Fruit fly (Drosophila melanogaster): ENCODE measurements around the gene CG34293.
A peak's percentile ranks its signal among the peaks of the same experiment; 100 is the strongest.

CG34293 gene

dm6 chr3R:27197581-27197980, 32.2 kb upstream of the CG34293 start (continued):
- TF ChIP-seq dac (GFP tag; optimal IDR thresholded peaks at IDR 0.05), result no peak
- no peak for TF ChIP-seq CG11902 (GFP tag; optimal IDR thresholded peaks at IDR 0.05)
- TF ChIP-seq CG10669 (GFP tag; optimal IDR thresholded peaks at IDR 0.05), result peak; percentile 40
- peak; percentile 22 for TF ChIP-seq Eip75B (GFP tag; optimal IDR thresholded peaks at IDR 0.05)
- TF ChIP-seq Hr4 (GFP tag; optimal IDR thresholded peaks at IDR 0.05), result peak; percentile 27
- TF ChIP-seq CG32006 (GFP tag; optimal IDR thresholded peaks at IDR 0.05), result peak; percentile 4
- TF ChIP-seq Blimp-1 (GFP tag; optimal IDR thresholded peaks at IDR 0.05), result no peak
- TF ChIP-seq CG7368 (GFP tag; optimal IDR thresholded peaks at IDR 0.05), result no peak
- no peak for TF ChIP-seq CG6792 (GFP tag; optimal IDR thresholded peaks at IDR 0.05)
- no peak for TF ChIP-seq CG11294 (GFP tag; IDR thresholded peaks at IDR 0.05)
- peak; percentile 48 for TF ChIP-seq CG10631 (GFP tag; optimal IDR thresholded peaks at IDR 0.05)
- TF ChIP-seq CG3919 (GFP tag; optimal IDR thresholded peaks at IDR 0.05), result peak; percentile 63
- TF ChIP-seq acj6 (GFP tag; optimal IDR thresholded peaks at IDR 0.05), result peak; percentile 44
- TF ChIP-seq CG8632 (GFP tag; optimal IDR thresholded peaks at IDR 0.05), result no peak
- no peak for TF ChIP-seq vri (GFP tag; optimal IDR thresholded peaks at IDR 0.05)
- peak; percentile 6 for TF ChIP-seq CG9139 (GFP tag; optimal IDR thresholded peaks at IDR 0.05)

dm6 chr3R:27196866-27197265, 31.5 kb upstream of the CG34293 start:
- no peak for TF ChIP-seq achi (GFP tag; optimal IDR thresholded peaks at IDR 0.05)
- TF ChIP-seq CG11902 (GFP tag; optimal IDR thresholded peaks at IDR 0.05), result no peak
- no peak for TF ChIP-seq CG6854 (GFP tag; optimal IDR thresholded peaks at IDR 0.05)
- no peak for TF ChIP-seq dsx (GFP tag; optimal IDR thresholded peaks at IDR 0.05; ENCODE audit: poor library complexity, severe bottlenecking)
- TF ChIP-seq CG10669 (GFP tag; optimal IDR thresholded peaks at IDR 0.05), result no peak
- TF ChIP-seq CG6792 (GFP tag; optimal IDR thresholded peaks at IDR 0.05), result no peak
- TF ChIP-seq lz (GFP tag; optimal IDR thresholded peaks at IDR 0.05), result no peak
- TF ChIP-seq Lpt (GFP tag; optimal IDR thresholded peaks at IDR 0.05), result no peak
- TF ChIP-seq fd59A (GFP tag; optimal IDR thresholded peaks at IDR 0.05), result no peak
- no peak for TF ChIP-seq spab (GFP tag; optimal IDR thresholded peaks at IDR 0.05)
- TF ChIP-seq CG1621 (tag; optimal IDR thresholded peaks at IDR 0.05), result no peak
- TF ChIP-seq CG6276 (GFP tag; optimal IDR thresholded peaks at IDR 0.05), result no peak
- no peak for TF ChIP-seq CG7368 (GFP tag; optimal IDR thresholded peaks at IDR 0.05)
- TF ChIP-seq CG8632 (GFP tag; optimal IDR thresholded peaks at IDR 0.05), result no peak
- TF ChIP-seq Hr38 (GFP tag; optimal IDR thresholded peaks at IDR 0.05), result no peak
- TF ChIP-seq CG11762 (GFP tag; optimal IDR thresholded peaks at IDR 0.05; ENCODE audit: insufficient read depth), result no peak

- TF ChIP-seq CG1621 (tag; optimal IDR thresholded peaks at IDR 0.05) (peak; percentile 55), CG6854 (GFP tag; optimal IDR thresholded peaks at IDR 0.05) (peak; percentile 57), fd85E (GFP tag; optimal IDR thresholded peaks at IDR 0.05) (no peak), CG34406 (GFP tag; optimal IDR thresholded peaks at IDR 0.05) (no peak), CG8632 (GFP tag; optimal IDR thresholded peaks at IDR 0.05) (no peak), CG7368 (GFP tag; optimal IDR thresholded peaks at IDR 0.05) (peak; percentile 18), eg (GFP tag; IDR thresholded peaks at IDR 0.05) (peak; percentile 46; the same call in 1 of the 3 replicates), ss (GFP tag; optimal IDR thresholded peaks at IDR 0.05) (peak; percentile 22 to 86), Eip78C (GFP tag) (peak; percentile 50), fkh (GFP tag; optimal IDR thresholded peaks at IDR 0.05) (no peak), acj6 (GFP tag; optimal IDR thresholded peaks at IDR 0.05) (no peak), CG9139 (GFP tag; optimal IDR thresholded peaks at IDR 0.05) (peak; percentile 15), dsx (GFP tag; optimal IDR thresholded peaks at IDR 0.05; ENCODE audit: poor library complexity, severe bottlenecking) (peak; percentile 40), CG6808 (GFP tag; optimal IDR thresholded peaks at IDR 0.05) (peak; percentile 49), svp (GFP tag) (peak; percentile 63), CG8119 (GFP tag; IDR thresholded peaks at IDR 0.05) (0 out of 3 replicates have a peak, but pooled peaks have one; percentile 34), CG16779 (tag; optimal IDR thresholded peaks at IDR 0.05) (peak; percentile 47)
These were observed 28.7 kb upstream of the CG34293 start, which contains the start of gene Ser for dm6 chr3R:27194106-27194505. Gene Ser (minus strand): TSS chr3R:27194267.

Measured in whole organism, prepupa.